Worm (Caenorhabditis elegans) whole organism, young adult: ENCODE measurements around the gene era-1.

Source experiments
- B0261.1 ChIP-seq: sonication (generic microtip); optimal IDR thresholded peaks from 2 replicates; lab custom pipeline; 2016; ENCODE audit warnings: mild to moderate bottlenecking, missing genetic modification characterization, moderate library complexity, missing compliant biosample characterization
- F10E7.11 ChIP-seq: sonication (generic microtip); optimal IDR thresholded peaks from 2 replicates; lab custom pipeline; 2017; ENCODE audit warnings: mild to moderate bottlenecking, missing genetic modification characterization, moderate library complexity, missing compliant biosample characterization
- F23B12.7 ChIP-seq: sonication (generic microtip); optimal IDR thresholded peaks from 2 replicates; lab custom pipeline; 2017; ENCODE audit warnings: missing genetic modification characterization, mild to moderate bottlenecking, missing compliant biosample characterization, antibody characterized with exemption, moderate library complexity; ENCODE audit not compliant: insufficient read depth
- F33H1.4 ChIP-seq: fragments of 200-800 bp; sonication (Bioruptor generic); IDR thresholded peaks from 2 replicates; pipeline ENCODE4 v1.3.6; 2022; ENCODE audit warnings: missing genetic modification reagents, missing genetic modification characterization, missing compliant biosample characterization
- Y53G8AR.9 ChIP-seq: fragments of 200-800 bp; sonication (Bioruptor generic); conservative IDR thresholded peaks from 2 replicates; pipeline ENCODE4 v1.3.6; 2022; ENCODE audit warnings: missing genetic modification reagents, missing genetic modification characterization, missing compliant biosample characterization
- akir-1 ChIP-seq: fragments of 200-800 bp; sonication (Bioruptor generic); optimal IDR thresholded peaks from 2 replicates; lab custom pipeline; 2018; ENCODE audit warnings: mild to moderate bottlenecking, missing genetic modification characterization, moderate library complexity, missing compliant biosample characterization
- ama-1 ChIP-seq, 3 experiments: fragments of 150-350 bp in 1 of 3; sonication (generic microtip) in 2 of 3; optimal IDR thresholded peaks; 2 replicates each; lab custom pipeline; 2014 to 2018; ENCODE audit warnings: missing biosample characterization in 2 of 3, missing genetic modification characterization in 2 of 3, missing genetic modification reagents in 2 of 3
- ccch-3 ChIP-seq: fragments of 200-800 bp; sonication (Bioruptor generic); optimal IDR thresholded peaks from 2 replicates; lab custom pipeline; 2018; ENCODE audit warnings: mild to moderate bottlenecking, missing genetic modification characterization, missing compliant biosample characterization
- cebp-1 ChIP-seq, 2 experiments: fragments of 200-800 bp in 1 of 2; sonication (Bioruptor generic) in 1 of 2; sonication (generic microtip) in 1 of 2; IDR thresholded peaks in 1 of 2; optimal IDR thresholded peaks in 1 of 2; 2 replicates each; pipeline versions ENCODE4 v1.3.6 to Lab custom; 2017 to 2022; ENCODE audit warnings: missing compliant biosample characterization in 2 of 2, missing genetic modification characterization in 2 of 2, mild to moderate bottlenecking in 1 of 2, missing genetic modification reagents in 1 of 2, moderate library complexity in 1 of 2
- ceh-91 ChIP-seq: fragments of 200-800 bp; sonication (Bioruptor generic); IDR thresholded peaks from 2 replicates; pipeline ENCODE4 v1.3.6; 2022; ENCODE audit warnings: missing genetic modification reagents, missing genetic modification characterization, missing compliant biosample characterization
- chd-7 ChIP-seq: sonication (generic microtip); optimal IDR thresholded peaks from 2 replicates; lab custom pipeline; 2016; ENCODE audit warnings: mild to moderate bottlenecking, missing genetic modification characterization, moderate library complexity, missing compliant biosample characterization
- egrh-3 ChIP-seq: fragments of 200-800 bp; sonication (Bioruptor generic); IDR thresholded peaks from 2 replicates; pipeline ENCODE4 v1.3.6; 2022; ENCODE audit warnings: missing genetic modification reagents, missing genetic modification characterization, missing compliant biosample characterization
- ets-4 ChIP-seq: fragments of 200-800 bp; sonication (Bioruptor generic); optimal IDR thresholded peaks from 2 replicates; lab custom pipeline; 2018; ENCODE audit warnings: mild to moderate bottlenecking, missing genetic modification characterization, missing compliant biosample characterization
- hlh-26 ChIP-seq: fragments of 200-800 bp; sonication (Bioruptor generic); conservative IDR thresholded peaks from 2 replicates; pipeline ENCODE4 v1.3.6; 2022; ENCODE audit warnings: missing genetic modification reagents, missing genetic modification characterization, missing compliant biosample characterization
- hmg-1.2 ChIP-seq: fragments of 200-800 bp; sonication (Bioruptor generic); IDR thresholded peaks from 2 replicates; pipeline ENCODE4 v1.3.6; 2022; ENCODE audit warnings: missing genetic modification reagents, missing genetic modification characterization, missing compliant biosample characterization
- hsf-1 ChIP-seq: fragments of 200-800 bp; sonication (Bioruptor generic); IDR thresholded peaks from 2 replicates; pipeline ENCODE4 v1.3.6; 2022; ENCODE audit warnings: missing genetic modification reagents, missing genetic modification characterization, missing compliant biosample characterization
- let-607 ChIP-seq, 2 experiments: fragments of 200-800 bp in 1 of 2; sonication (Bioruptor generic) in 1 of 2; sonication (generic microtip) in 1 of 2; optimal IDR thresholded peaks; 2 replicates each; lab custom pipeline; 2016 to 2018; ENCODE audit warnings: mild to moderate bottlenecking in 2 of 2, missing compliant biosample characterization in 2 of 2, missing genetic modification characterization in 2 of 2, moderate library complexity in 2 of 2, missing genotype in 1 of 2
- lin-40 ChIP-seq: sonication (generic microtip); optimal IDR thresholded peaks from 2 replicates; lab custom pipeline; 2016; ENCODE audit warnings: missing genetic modification characterization, mild to moderate bottlenecking, missing compliant biosample characterization, missing genotype, missing genetic modification reagents
- lsl-1 ChIP-seq: fragments of 200-800 bp; sonication (Bioruptor generic); optimal IDR thresholded peaks from 2 replicates; lab custom pipeline; 2018; ENCODE audit warnings: mild to moderate bottlenecking, missing genetic modification characterization, moderate library complexity, missing compliant biosample characterization
- madf-3 ChIP-seq: fragments of 200-800 bp; sonication (Bioruptor generic); IDR thresholded peaks from 2 replicates; pipeline ENCODE4 v1.3.6; 2022; ENCODE audit warnings: missing genetic modification reagents, missing genetic modification characterization, missing compliant biosample characterization
- mel-28 ChIP-seq: sonication (generic microtip); optimal IDR thresholded peaks from 2 replicates; lab custom pipeline; 2016; ENCODE audit warnings: borderline replicate concordance, mild to moderate bottlenecking, missing genetic modification characterization, missing compliant biosample characterization
- nfya-2 ChIP-seq: fragments of 200-800 bp; sonication (Bioruptor generic); IDR thresholded peaks from 2 replicates; pipeline ENCODE4 v1.3.6; 2022; ENCODE audit warnings: missing genetic modification reagents, missing genetic modification characterization, missing compliant biosample characterization
- nhr-27 ChIP-seq: fragments of 200-800 bp; sonication (Bioruptor generic); optimal IDR thresholded peaks from 2 replicates; lab custom pipeline; 2018; ENCODE audit warnings: mild to moderate bottlenecking, missing genetic modification characterization, moderate library complexity, missing compliant biosample characterization
- pbrm-1 ChIP-seq: fragments of 200-800 bp; sonication (Bioruptor generic); IDR thresholded peaks from 2 replicates; pipeline ENCODE4 v1.3.6; 2022; ENCODE audit warnings: missing genetic modification reagents, missing genetic modification characterization, missing compliant biosample characterization
- rec-8 ChIP-seq, 2 experiments: sonication (generic microtip); optimal IDR thresholded peaks; 2 replicates each; lab custom pipeline; 2016; ENCODE audit warnings: mild to moderate bottlenecking in 2 of 2, missing genetic modification characterization in 2 of 2, missing genetic modification reagents in 2 of 2, missing genotype in 2 of 2, missing biosample characterization in 1 of 2, missing compliant biosample characterization in 1 of 2, moderate library complexity in 1 of 2
- somi-1 ChIP-seq: fragments of 200-800 bp; sonication (Bioruptor generic); optimal IDR thresholded peaks from 2 replicates; lab custom pipeline; 2018; ENCODE audit warnings: mild to moderate bottlenecking, missing genetic modification characterization, missing compliant biosample characterization
- tbx-9 ChIP-seq: sonication (generic microtip); optimal IDR thresholded peaks from 2 replicates; lab custom pipeline; 2016; ENCODE audit warnings: borderline replicate concordance, missing genetic modification characterization, inconsistent platforms, missing compliant biosample characterization
- unc-62 ChIP-seq: fragments of 150-350 bp; optimal IDR thresholded peaks from 2 replicates; lab custom pipeline; 2014; ENCODE audit warnings: missing biosample characterization, missing genetic modification reagents, missing genetic modification characterization
- zfh-2 ChIP-seq: fragments of 200-800 bp; sonication (Bioruptor generic); conservative IDR thresholded peaks from 2 replicates; pipeline ENCODE4 v1.3.6; 2022; ENCODE audit warnings: missing genetic modification reagents, missing genetic modification characterization, missing compliant biosample characterization
- ztf-25 ChIP-seq: fragments of 200-800 bp; sonication (Bioruptor generic); IDR thresholded peaks from 2 replicates; pipeline ENCODE4 v1.3.6; 2022; ENCODE audit warnings: missing genetic modification reagents, missing genetic modification characterization, missing compliant biosample characterization

The era-1 gene

DNA sequence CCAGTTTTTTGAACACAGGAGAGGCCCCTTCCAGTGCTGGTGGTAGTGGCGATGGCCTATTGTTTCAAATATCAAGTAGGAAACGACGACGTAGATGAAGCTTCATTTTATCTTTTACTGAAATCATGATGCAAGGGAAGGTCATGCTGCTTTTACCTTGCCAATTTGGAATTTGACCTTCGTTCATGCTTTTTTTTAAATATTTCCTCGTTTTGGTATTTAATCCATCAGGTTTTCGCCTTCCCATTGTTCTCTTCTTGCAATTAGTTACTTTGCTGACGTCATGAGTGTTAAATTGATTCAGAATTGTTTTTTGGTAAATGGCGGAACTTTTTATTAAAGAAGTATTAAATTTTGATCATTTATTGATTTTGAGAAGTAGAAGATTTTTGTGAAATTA lies 33.3 kb downstream of the era-1 start:
- no peak for TF ChIP-seq ama-1 (optimal IDR thresholded peaks at IDR 0.05; lab: Kevin White, UChicago)
- TF ChIP-seq ama-1 (GFP tag; optimal IDR thresholded peaks at IDR 0.05; lab: Kevin White, UChicago): no peak
- no peak for TF ChIP-seq ztf-25 (GFP tag; lab: Robert Waterston, UW)
- no peak for TF ChIP-seq lsl-1 (GFP tag; lab: Kevin White, UChicago)
- no peak for TF ChIP-seq F23B12.7 (tag; lab: Kevin White, UChicago)
- no peak for TF ChIP-seq somi-1 (GFP tag; lab: Kevin White, UChicago)
- no peak for TF ChIP-seq nhr-27 (tag; lab: Kevin White, UChicago)
- no peak for TF ChIP-seq hlh-26 (GFP tag; lab: Robert Waterston, UW)
- no peak for TF ChIP-seq B0261.1 (tag; lab: Kevin White, UChicago)
- TF ChIP-seq F33H1.4 (GFP tag; lab: Robert Waterston, UW): no peak
- TF ChIP-seq mel-28 (tag; lab: Kevin White, UChicago): no peak
- no peak for TF ChIP-seq egrh-3
- no peak for TF ChIP-seq lin-40
- no peak for TF ChIP-seq Y53G8AR.9 (GFP tag; lab: Robert Waterston, UW)
- no peak for TF ChIP-seq akir-1 (GFP tag; lab: Kevin White, UChicago)
- no peak for TF ChIP-seq rec-8 (tag; optimal IDR thresholded peaks at IDR 0.05; lab: Kevin White, UChicago)
- no peak for TF ChIP-seq unc-62 (GFP tag; lab: Kevin White, UChicago)
- TF ChIP-seq, all 124 proteins: peak for 0

DNA sequence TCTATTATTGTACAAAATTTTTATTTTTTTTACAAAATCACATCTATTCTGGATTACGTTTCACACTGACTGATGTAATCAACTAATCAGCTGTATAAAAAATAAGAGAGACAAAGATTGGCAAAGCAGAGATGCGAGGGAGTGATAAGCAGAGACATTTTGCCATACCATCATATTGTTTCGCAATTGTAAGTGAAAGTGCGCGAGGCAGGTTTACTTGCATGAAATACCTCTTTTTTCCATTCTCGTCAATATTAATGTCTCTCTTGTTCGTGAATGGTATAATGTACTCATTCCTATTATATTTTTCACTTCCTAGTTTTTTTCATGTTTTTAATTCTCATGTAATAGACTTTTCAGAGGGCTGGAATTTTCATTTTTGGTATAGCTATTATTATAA lies 34.0 kb downstream of the era-1 start:
- TF ChIP-seq tbx-9 (tag; lab: Kevin White, UChicago) (no peak), cebp-1 (GFP tag; IDR thresholded peaks at IDR 0.05; lab: Robert Waterston, UW) (no peak), cebp-1 (tag; optimal IDR thresholded peaks at IDR 0.05; lab: Kevin White, UChicago) (peak; percentile 62), somi-1 (GFP tag; lab: Kevin White, UChicago) (no peak), chd-7 (tag; lab: Kevin White, UChicago) (no peak)

DNA sequence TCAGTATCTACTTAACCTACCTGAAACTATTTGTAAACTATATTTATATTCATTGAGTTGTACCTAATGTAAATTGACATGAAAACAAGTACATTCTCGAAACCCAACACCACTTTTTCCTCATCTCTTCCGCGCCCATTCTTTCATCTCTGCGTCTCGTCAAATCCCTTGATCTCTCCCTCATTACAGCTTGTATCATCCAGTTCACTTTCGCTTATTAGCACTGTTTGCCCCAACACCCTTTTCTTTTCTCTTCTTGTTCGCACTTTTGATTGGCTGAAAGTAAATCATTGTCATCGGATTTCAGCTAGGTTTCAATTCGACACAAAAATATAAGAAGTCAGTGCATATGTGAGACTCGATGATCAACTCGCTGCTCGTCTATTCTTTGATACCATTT lies 41.9 kb downstream of the era-1 start, which contains the start of gene T25F10.3:
Gene T25F10.3 (plus strand): TSS at position 308 of the 400 bp plus-strand sequence.
- TF ChIP-seq ets-4 (GFP tag; lab: Kevin White, UChicago) (no peak), ceh-91 (GFP tag; lab: Robert Waterston, UW) (no peak), nfya-2 (GFP tag; lab: Robert Waterston, UW) (no peak), hmg-1.2 (GFP tag; lab: Robert Waterston, UW) (0 out of 2 replicates have a peak, but pooled peaks have one; percentile 13)

DNA sequence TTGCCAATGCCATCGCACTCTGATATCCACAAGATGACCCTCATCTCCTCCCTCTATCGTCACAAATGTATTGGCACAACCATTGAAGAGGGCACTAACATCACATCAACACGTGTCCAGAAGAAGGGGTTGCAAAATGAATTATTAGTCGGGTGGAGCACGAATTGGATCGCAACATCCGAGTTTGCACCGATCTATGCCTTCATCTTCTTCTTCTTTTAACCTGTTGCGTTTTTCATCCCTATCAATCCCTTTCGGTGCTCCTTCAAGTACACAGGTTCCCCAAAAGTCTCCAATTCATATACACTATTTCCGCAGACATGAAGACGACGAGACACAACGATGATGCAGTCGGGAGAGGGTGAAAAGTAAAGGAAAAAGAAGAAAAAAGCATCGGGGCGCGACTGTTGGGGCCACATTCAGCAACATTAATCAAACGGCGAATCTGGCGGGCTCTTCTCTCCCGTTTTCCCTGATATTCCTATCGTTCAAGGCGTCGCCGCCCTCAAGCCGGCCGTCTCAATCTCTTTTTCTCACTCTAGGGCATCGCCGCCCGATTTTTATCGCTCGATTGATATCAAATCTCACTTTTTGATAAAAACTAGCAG lies 48.7 kb downstream of the era-1 start:
- TF ChIP-seq akir-1 (GFP tag; lab: Kevin White, UChicago) (no peak), pbrm-1 (GFP tag; lab: Robert Waterston, UW) (no peak), ccch-3 (no peak), madf-3 (GFP tag; lab: Robert Waterston, UW) (no peak), zfh-2 (GFP tag; lab: Robert Waterston, UW) (peak; percentile 58), F10E7.11 (no peak)
- TF ChIP-seq, all 124 proteins: peak for 1

DNA sequence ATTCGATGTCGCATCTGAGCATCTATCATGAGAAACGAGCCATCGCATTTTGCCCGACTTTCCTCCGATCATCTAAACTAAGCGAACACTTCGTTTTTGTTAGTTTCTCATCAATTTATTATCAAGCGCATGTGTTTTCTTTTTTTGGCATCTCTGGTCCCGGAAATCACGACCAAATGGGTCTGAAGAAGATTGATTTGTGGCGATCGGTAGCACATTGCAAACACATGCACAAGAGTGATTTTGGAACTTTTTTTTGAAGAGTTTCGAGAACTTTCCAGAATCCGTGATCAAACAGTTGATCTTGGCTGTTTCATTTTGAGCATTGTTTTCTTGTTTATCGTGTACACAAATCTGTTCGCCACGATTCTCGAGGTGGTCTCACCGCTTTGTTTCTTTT lies 50.4 kb downstream of the era-1 start:
- TF ChIP-seq hsf-1 (GFP tag; lab: Robert Waterston, UW) (peak; percentile 21; the same call in 1 of the 2 replicates), let-607 (tag; optimal IDR thresholded peaks at IDR 0.05; lab: Kevin White, UChicago) (no peak)
